Fruit fly (Drosophila melanogaster) whole organism, embryonic: ENCODE data around the gene Veneno.
A peak's percentile ranks its signal among the peaks of the same experiment; 100 is the strongest.

Source experiments
- ATbp ChIP-seq: fragments of 200-800 bp; sonication (Bioruptor generic); optimal IDR thresholded peaks from 2 replicates; lab custom pipeline; 2017; ENCODE audit warnings: missing biosample characterization, mild to moderate bottlenecking, missing genetic modification characterization, missing genetic modification reagents
- Asciz ChIP-seq: fragments of 200-800 bp; sonication (Bioruptor generic); optimal IDR thresholded peaks from 2 replicates; lab custom pipeline; 2017; ENCODE audit warnings: missing biosample characterization, mild to moderate bottlenecking, missing genetic modification characterization, missing genetic modification reagents
- Atf3 ChIP-seq: fragments of 200-800 bp; sonication (Bioruptor generic); optimal IDR thresholded peaks from 3 replicates; lab custom pipeline; 2016; ENCODE audit warnings: missing biosample characterization, missing genetic modification characterization
- CG10267 ChIP-seq: fragments of 200-800 bp; sonication (Bioruptor generic); optimal IDR thresholded peaks from 2 replicates; lab custom pipeline; 2018; ENCODE audit warnings: missing biosample characterization, mild to moderate bottlenecking, missing genetic modification characterization, moderate library complexity
- CG10274 ChIP-seq: fragments of 200-800 bp; sonication (Bioruptor generic); optimal IDR thresholded peaks from 3 replicates; lab custom pipeline; 2017; ENCODE audit warnings: missing biosample characterization, mild to moderate bottlenecking, missing genetic modification characterization
- CG1233 ChIP-seq: fragments of 200-800 bp; sonication (Bioruptor generic); optimal IDR thresholded peaks from 4 replicates; lab custom pipeline; 2018; ENCODE audit warnings: missing biosample characterization, mild to moderate bottlenecking, missing genetic modification characterization
- CG15696 ChIP-seq: fragments of 200-800 bp; sonication (Bioruptor generic); optimal IDR thresholded peaks from 2 replicates; lab custom pipeline; 2019; ENCODE audit warnings: missing biosample characterization, mild to moderate bottlenecking, missing genetic modification characterization, moderate library complexity
- CG16863 ChIP-seq: fragments of 200-800 bp; sonication (Bioruptor generic); optimal IDR thresholded peaks from 3 replicates; lab custom pipeline; 2016; ENCODE audit warnings: missing biosample characterization, missing genetic modification characterization
- CG17829 ChIP-seq: fragments of 200-800 bp; optimal IDR thresholded peaks from 2 replicates; lab custom pipeline; 2019; ENCODE audit warnings: missing biosample characterization, mild to moderate bottlenecking, missing genetic modification characterization, moderate library complexity
- CG17912 ChIP-seq: fragments of 200-800 bp; sonication (Bioruptor generic); optimal IDR thresholded peaks from 2 replicates; lab custom pipeline; 2018; ENCODE audit warnings: missing biosample characterization, mild to moderate bottlenecking, missing genetic modification characterization
- CG2120 ChIP-seq: fragments of 200-800 bp; sonication (Bioruptor generic); optimal IDR thresholded peaks from 3 replicates; lab custom pipeline; 2016; ENCODE audit warnings: missing biosample characterization, missing genetic modification characterization
- CG2199 ChIP-seq: fragments of 200-800 bp; sonication (Bioruptor generic); IDR thresholded peaks from 3 replicates; pipeline ENCODE4 v1.3.6; 2022; ENCODE audit warnings: missing biosample characterization, missing genetic modification characterization
- CG30431 ChIP-seq: fragments of 200-800 bp; sonication (Bioruptor generic); optimal IDR thresholded peaks from 2 replicates; lab custom pipeline; 2017; ENCODE audit warnings: missing biosample characterization, missing genetic modification characterization
- CG4282 ChIP-seq: fragments of 200-800 bp; sonication (Bioruptor generic); optimal IDR thresholded peaks from 2 replicates; lab custom pipeline; 2016; ENCODE audit warnings: missing biosample characterization, missing genetic modification characterization
- CG4328 ChIP-seq: fragments of 200-800 bp; sonication (Bioruptor generic); optimal IDR thresholded peaks from 3 replicates; lab custom pipeline; 2017; ENCODE audit warnings: missing biosample characterization, missing genetic modification reagents, missing genetic modification characterization
- CG8765 ChIP-seq: fragments of 200-800 bp; sonication (Bioruptor generic); IDR thresholded peaks from 2 replicates; pipeline ENCODE4 v1.3.6; 2022; ENCODE audit warnings: missing biosample characterization, missing genetic modification characterization
- Dad ChIP-seq: fragments of 200-800 bp; sonication (Bioruptor generic); optimal IDR thresholded peaks from 3 replicates; lab custom pipeline; 2016; ENCODE audit warnings: missing biosample characterization, missing genetic modification characterization
- Dref ChIP-seq: fragments of 200-800 bp; sonication (Bioruptor generic); IDR thresholded peaks from 2 replicates; pipeline ENCODE4 v1.3.6; 2022; ENCODE audit warnings: missing biosample characterization, missing genetic modification characterization
- HHEX ChIP-seq: fragments of 200-800 bp; sonication (Bioruptor generic); optimal IDR thresholded peaks from 3 replicates; lab custom pipeline; 2017; ENCODE audit warnings: missing biosample characterization, mild to moderate bottlenecking, missing genetic modification characterization, missing genetic modification reagents
- HLHmδ ChIP-seq: fragments of 200-800 bp; sonication (Bioruptor generic); optimal IDR thresholded peaks from 2 replicates; lab custom pipeline; 2018; ENCODE audit warnings: missing biosample characterization, mild to moderate bottlenecking, missing genetic modification characterization, moderate library complexity
- Hand ChIP-seq: fragments of 200-800 bp; sonication (Bioruptor generic); optimal IDR thresholded peaks from 2 replicates; lab custom pipeline; 2017; ENCODE audit warnings: mild to moderate bottlenecking, missing biosample characterization, missing genetic modification reagents, missing genetic modification characterization
- HmgZ ChIP-seq: fragments of 200-800 bp; sonication (Bioruptor generic); optimal IDR thresholded peaks from 2 replicates; lab custom pipeline; 2018; ENCODE audit warnings: missing biosample characterization, mild to moderate bottlenecking, missing genetic modification characterization
- NC2α ChIP-seq: fragments of 200-800 bp; sonication (Bioruptor generic); optimal IDR thresholded peaks from 2 replicates; lab custom pipeline; 2016; ENCODE audit warnings: missing biosample characterization, missing genetic modification characterization
- NC2β ChIP-seq: fragments of 200-800 bp; sonication (Bioruptor generic); optimal IDR thresholded peaks from 2 replicates; lab custom pipeline; 2016; ENCODE audit warnings: missing biosample characterization, missing genetic modification characterization
- Neu2 ChIP-seq: fragments of 200-800 bp; sonication (Bioruptor generic); optimal IDR thresholded peaks from 3 replicates; lab custom pipeline; 2016; ENCODE audit warnings: missing biosample characterization, missing genetic modification characterization, borderline replicate concordance
- PHDP ChIP-seq: fragments of 200-800 bp; sonication (Bioruptor generic); optimal IDR thresholded peaks from 3 replicates; lab custom pipeline; 2018; ENCODE audit warnings: missing biosample characterization, mild to moderate bottlenecking, missing genetic modification characterization, moderate library complexity
- Pdp1 ChIP-seq, 2 experiments: fragments of 200-800 bp; sonication (Bioruptor generic); optimal IDR thresholded peaks; 3 replicates each; lab custom pipeline; 2016; ENCODE audit warnings: missing biosample characterization in 2 of 2, missing genetic modification characterization in 2 of 2, mild to moderate bottlenecking in 1 of 2, moderate library complexity in 1 of 2
- Sox100B ChIP-seq: fragments of 200-800 bp; sonication (Bioruptor generic); optimal IDR thresholded peaks from 3 replicates; lab custom pipeline; 2018; ENCODE audit warnings: missing biosample characterization, mild to moderate bottlenecking, missing genetic modification characterization
- Sox102F ChIP-seq: fragments of 200-800 bp; sonication (Bioruptor generic); optimal IDR thresholded peaks from 2 replicates; lab custom pipeline; 2018; ENCODE audit warnings: missing biosample characterization, mild to moderate bottlenecking, missing genetic modification characterization, moderate library complexity
- YL-1 ChIP-seq: fragments of 200-800 bp; sonication (Bioruptor generic); optimal IDR thresholded peaks from 3 replicates; lab custom pipeline; 2017; ENCODE audit warnings: missing biosample characterization, mild to moderate bottlenecking, missing genetic modification characterization
- ato ChIP-seq: fragments of 200-800 bp; sonication (Bioruptor generic); IDR thresholded peaks from 2 replicates; pipeline ENCODE4 v1.3.6; 2022; ENCODE audit warnings: missing biosample characterization, missing genetic modification characterization; ENCODE audit not compliant: partially characterized antibody
- bcd ChIP-seq: fragments of 200-800 bp; sonication (Bioruptor generic); optimal IDR thresholded peaks from 2 replicates; lab custom pipeline; 2017; ENCODE audit warnings: missing biosample characterization, mild to moderate bottlenecking, missing genetic modification characterization
- cato ChIP-seq: fragments of 200-800 bp; sonication (Bioruptor generic); optimal IDR thresholded peaks from 2 replicates; lab custom pipeline; 2016; ENCODE audit warnings: missing biosample characterization, missing genetic modification characterization, borderline replicate concordance
- corto ChIP-seq: fragments of 200-800 bp; sonication (Bioruptor generic); optimal IDR thresholded peaks from 2 replicates; lab custom pipeline; 2016; ENCODE audit warnings: missing biosample characterization, mild to moderate bottlenecking, missing genetic modification characterization, moderate library complexity
- dm ChIP-seq: fragments of 200-800 bp; sonication (Bioruptor generic); optimal IDR thresholded peaks from 3 replicates; lab custom pipeline; 2016; ENCODE audit warnings: missing biosample characterization, missing genetic modification characterization
- dpn ChIP-seq, 2 experiments: fragments of 200-800 bp; sonication (Bioruptor generic); optimal IDR thresholded peaks; 3 replicates each; lab custom pipeline; 2016; ENCODE audit warnings: missing biosample characterization in 2 of 2, missing genetic modification characterization in 2 of 2
- gcm2 ChIP-seq: fragments of 200-800 bp; sonication (Bioruptor generic); optimal IDR thresholded peaks from 2 replicates; lab custom pipeline; 2016; ENCODE audit warnings: missing biosample characterization, missing genetic modification characterization
- gem ChIP-seq: fragments of 200-800 bp; sonication (Bioruptor generic); optimal IDR thresholded peaks from 2 replicates; lab custom pipeline; 2019; ENCODE audit warnings: missing biosample characterization, mild to moderate bottlenecking, missing genetic modification characterization, moderate library complexity
- grau ChIP-seq: fragments of 200-800 bp; optimal IDR thresholded peaks from 3 replicates; lab custom pipeline; 2019; ENCODE audit warnings: missing biosample characterization, mild to moderate bottlenecking, missing genetic modification characterization, moderate library complexity
- jigr1 ChIP-seq: fragments of 200-800 bp; sonication (Bioruptor generic); IDR thresholded peaks from 3 replicates; pipeline ENCODE4 v1.3.6; 2022; ENCODE audit warnings: missing biosample characterization, missing genetic modification characterization
- lmd ChIP-seq: fragments of 200-800 bp; sonication (Bioruptor generic); IDR thresholded peaks from 2 replicates; pipeline ENCODE4 v1.3.6; 2022; ENCODE audit warnings: missing biosample characterization, missing genetic modification characterization
- luna ChIP-seq: fragments of 200-800 bp; sonication (Bioruptor generic); optimal IDR thresholded peaks from 2 replicates; lab custom pipeline; 2016; ENCODE audit warnings: missing biosample characterization, missing genetic modification characterization
- mam ChIP-seq: fragments of 200-800 bp; sonication (Bioruptor generic); optimal IDR thresholded peaks from 3 replicates; lab custom pipeline; 2016; ENCODE audit warnings: missing biosample characterization, missing genetic modification characterization
- mirr ChIP-seq: fragments of 200-800 bp; sonication (Bioruptor generic); optimal IDR thresholded peaks from 3 replicates; lab custom pipeline; 2018; ENCODE audit warnings: missing biosample characterization, mild to moderate bottlenecking, missing genetic modification characterization
- odd ChIP-seq: fragments of 200-800 bp; sonication (Bioruptor generic); optimal IDR thresholded peaks from 2 replicates; lab custom pipeline; 2017; ENCODE audit warnings: missing biosample characterization, mild to moderate bottlenecking, missing genetic modification characterization
- pfk ChIP-seq: fragments of 200-800 bp; sonication (Bioruptor generic); optimal IDR thresholded peaks from 2 replicates; lab custom pipeline; 2018; ENCODE audit warnings: missing biosample characterization, mild to moderate bottlenecking, missing genetic modification characterization, moderate library complexity
- sd ChIP-seq: fragments of 200-800 bp; sonication (Bioruptor generic); optimal IDR thresholded peaks from 3 replicates; lab custom pipeline; 2018; ENCODE audit warnings: missing biosample characterization, mild to moderate bottlenecking, missing genetic modification characterization, moderate library complexity
- tll ChIP-seq, 2 experiments: fragments of 200-800 bp in 1 of 2; fragments of >200 bp in 1 of 2; sonication (Bioruptor generic) in 1 of 2; optimal IDR thresholded peaks; 2 replicates each; lab custom pipeline; 2017 to 2019; ENCODE audit warnings: missing biosample characterization in 2 of 2, missing genetic modification characterization in 2 of 2, mild to moderate bottlenecking in 1 of 2, moderate library complexity in 1 of 2
- tna ChIP-seq: fragments of 200-800 bp; sonication (Bioruptor generic); IDR thresholded peaks from 2 replicates; pipeline ENCODE4 v1.3.6; 2022; ENCODE audit warnings: missing biosample characterization, missing genetic modification characterization; ENCODE audit not compliant: partially characterized antibody

Veneno gene

DNA sequence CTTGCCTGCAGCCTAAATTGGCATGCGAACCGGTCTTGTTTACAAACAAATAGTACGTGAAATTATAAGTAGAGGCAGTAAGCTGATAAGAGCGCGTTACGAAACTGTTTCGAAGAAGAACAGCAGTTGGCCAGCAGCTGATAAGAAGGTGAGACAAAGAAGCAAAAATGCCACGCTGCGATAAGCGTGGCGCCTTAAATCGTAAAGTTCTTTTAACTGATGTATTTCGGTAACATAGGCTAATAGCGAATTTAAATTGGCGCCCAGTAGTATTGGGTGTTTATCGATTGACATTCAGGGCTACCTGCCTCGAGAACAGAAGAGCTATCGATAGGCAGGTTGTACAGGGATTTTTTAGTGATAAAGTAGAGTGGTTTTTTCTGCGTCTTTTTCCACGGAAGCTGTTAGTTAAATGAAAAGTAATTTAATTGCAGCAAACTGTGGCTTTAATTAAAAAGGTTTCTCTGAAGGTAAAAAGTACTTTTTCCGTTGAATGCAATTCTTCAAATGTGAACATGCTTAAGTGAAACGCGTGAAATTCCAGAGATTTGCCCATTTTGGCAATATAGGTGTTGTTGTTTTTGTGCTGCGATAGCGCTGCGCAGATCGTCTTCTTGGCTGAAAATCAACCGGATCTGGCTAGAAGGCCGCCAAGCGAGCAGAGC lies 5.6 kb downstream of the Veneno start, which contains the start of gene stck (continued):
- no peak for TF ChIP-seq CG16863
- peak in 1 of 2 experiments; percentile 13 for TF ChIP-seq dpn (GFP tag; optimal IDR thresholded peaks at IDR 0.05; lab: Kevin White, UChicago)
- no peak for TF ChIP-seq odd
- no peak for TF ChIP-seq Dad (GFP tag; lab: Kevin White, UChicago)
- no peak for TF ChIP-seq Sox100B (GFP tag; lab: Kevin White, UChicago)
- TF ChIP-seq YL-1 = peak; percentile 68
- TF ChIP-seq gcm2 (GFP tag; lab: Kevin White, UChicago) = no peak
- TF ChIP-seq CG17912 = peak; percentile 18
- peak; percentile 98 for TF ChIP-seq Dref
- no peak for TF ChIP-seq CG17829 (tag; lab: Kevin White, UChicago)
- TF ChIP-seq Neu2 (GFP tag; lab: Kevin White, UChicago) = no peak
- no peak for TF ChIP-seq cato (GFP tag; lab: Kevin White, UChicago)
- peak; percentile 74 for TF ChIP-seq sd (tag; lab: Kevin White, UChicago)
- no peak for TF ChIP-seq luna (GFP tag; lab: Kevin White, UChicago)
- no peak for TF ChIP-seq CG4282 (GFP tag; lab: Kevin White, UChicago)
- TF ChIP-seq Sox102F (GFP tag; lab: Kevin White, UChicago) = no peak
- peak; percentile 4 for TF ChIP-seq bcd (GFP tag; lab: Kevin White, UChicago)
- TF ChIP-seq CG10274 (GFP tag; lab: Kevin White, UChicago) = no peak
- peak; percentile 14 for TF ChIP-seq HmgZ (tag; lab: Kevin White, UChicago)
- TF ChIP-seq corto (GFP tag; lab: Kevin White, UChicago) = no peak
- no peak for TF ChIP-seq CG4328 (GFP tag; lab: Kevin White, UChicago)
- no peak for TF ChIP-seq grau
- TF ChIP-seq ato (GFP tag; lab: Robert Waterston, UW) = peak; percentile 69
- no peak for TF ChIP-seq CG8765 (GFP tag; lab: Robert Waterston, UW)
- TF ChIP-seq NC2β (GFP tag; lab: Kevin White, UChicago) = no peak
- peak; percentile 97 for TF ChIP-seq mirr
- TF ChIP-seq dm (GFP tag; lab: Kevin White, UChicago) = no peak
- no peak for TF ChIP-seq HHEX
- TF ChIP-seq Asciz (GFP tag; lab: Kevin White, UChicago) = no peak
- no peak for TF ChIP-seq pfk (GFP tag; lab: Kevin White, UChicago)
- TF ChIP-seq CG2120 = peak; percentile 30
- no peak for TF ChIP-seq CG15696 (tag; lab: Kevin White, UChicago)
- TF ChIP-seq lmd = no peak
- peak; percentile 70 for TF ChIP-seq tna (GFP tag; lab: Robert Waterston, UW)
- TF ChIP-seq gem = no peak
- TF ChIP-seq CG10267 (tag; lab: Kevin White, UChicago) = peak; percentile 14
- TF ChIP-seq Hand (GFP tag; lab: Kevin White, UChicago) = no peak
- TF ChIP-seq CG30431 (GFP tag; lab: Kevin White, UChicago) = no peak
- no peak for TF ChIP-seq ATbp (GFP tag; lab: Kevin White, UChicago)
- TF ChIP-seq mam = no peak
- TF ChIP-seq Atf3 = no peak
- TF ChIP-seq HLHmδ (GFP tag; lab: Kevin White, UChicago) = no peak
- TF ChIP-seq PHDP (tag; lab: Kevin White, UChicago) = no peak
- TF ChIP-seq CG1233 (GFP tag; lab: Kevin White, UChicago) = no peak
- TF ChIP-seq NC2α (GFP tag; lab: Kevin White, UChicago) = no peak
- no peak for TF ChIP-seq jigr1 (GFP tag; lab: Robert Waterston, UW)
- TF ChIP-seq CG2199 (GFP tag; lab: Robert Waterston, UW) = no peak
- TF ChIP-seq tll (GFP tag; optimal IDR thresholded peaks at IDR 0.05; lab: Kevin White, UChicago) = no peak
- TF ChIP-seq Pdp1 (GFP tag; optimal IDR thresholded peaks at IDR 0.05; lab: Kevin White, UChicago) = peak in 1 of 2 experiments; percentile 91
